Worm (Caenorhabditis elegans) whole organism, L1 larva: Measurements from ENCODE around the gene drr-1.

Experiments
- mep-1 ChIP-seq: fragments of 150-350 bp; optimal IDR thresholded peaks from 2 replicates; lab custom pipeline; 2014; ENCODE audit warnings: missing biosample characterization, missing genetic modification characterization
- zag-1 ChIP-seq: fragments of 150-350 bp; optimal IDR thresholded peaks from 2 replicates; lab custom pipeline; 2014; ENCODE audit warnings: missing biosample characterization, missing genetic modification characterization
- zip-4 ChIP-seq: fragments of 200-800 bp; sonication (Bioruptor generic); optimal IDR thresholded peaks from 2 replicates; lab custom pipeline; 2018; ENCODE audit warnings: mild to moderate bottlenecking, missing genetic modification characterization, moderate library complexity, missing compliant biosample characterization
- ztf-11 ChIP-seq, 2 experiments: sonication (generic microtip); optimal IDR thresholded peaks; 2 replicates each; lab custom pipeline; 2016 to 2017; ENCODE audit warnings: missing genetic modification characterization in 2 of 2, missing biosample characterization in 1 of 2, missing compliant biosample characterization in 1 of 2

DNA sequence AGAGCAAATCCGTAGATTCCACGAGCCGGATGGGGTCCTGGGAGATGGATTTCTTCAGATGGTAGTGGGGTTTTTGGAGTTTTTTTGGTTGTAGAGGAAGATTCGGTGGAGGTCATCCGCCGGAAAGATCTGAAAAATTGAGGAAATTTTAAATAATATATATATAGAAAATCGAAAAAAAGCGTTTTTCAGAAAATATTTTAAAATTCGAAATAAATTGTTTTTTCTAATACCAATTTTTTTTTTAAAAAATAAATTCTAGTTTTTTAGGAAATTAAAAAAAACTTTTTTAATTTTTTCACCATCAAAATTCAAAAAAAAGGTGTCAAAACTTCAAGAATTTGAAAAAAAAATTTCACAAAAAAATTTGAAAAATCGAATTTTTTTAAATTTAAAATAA lies 45.3 kb upstream of the drr-1 start, which contains the start of the genes noa-1 and Y48E1B.17:
- TF ChIP-seq mep-1 (tag; lab: Kevin White, UChicago) (no peak), zip-4 (GFP tag; lab: Kevin White, UChicago) (no peak), ztf-11 (tag; optimal IDR thresholded peaks at IDR 0.05; lab: Kevin White, UChicago) (no peak), zag-1 (no peak)
